Worm (Caenorhabditis elegans) whole organism, late embryonic: ENCODE results near the gene flp-24.
A peak's percentile ranks its signal among the peaks of the same experiment; 100 is the strongest.

Experiments used
- C38D4.7 ChIP-seq: fragments of 200-800 bp; sonication (Bioruptor generic); optimal IDR thresholded peaks from 2 replicates; lab custom pipeline; 2018; ENCODE audit warnings: mild to moderate bottlenecking, missing genetic modification characterization, moderate library complexity, missing compliant biosample characterization
- F13H6.1 ChIP-seq: sonication (generic microtip); optimal IDR thresholded peaks from 2 replicates; lab custom pipeline; 2016; ENCODE audit warnings: missing genetic modification characterization, missing compliant biosample characterization
- K09A11.1 ChIP-seq: sonication (generic microtip); optimal IDR thresholded peaks from 2 replicates; lab custom pipeline; 2017; ENCODE audit warnings: antibody characterized with exemption, mild to moderate bottlenecking, missing genetic modification characterization, missing compliant biosample characterization; ENCODE audit not compliant: insufficient read depth
- Y22D7AL.16 ChIP-seq: sonication (generic microtip); optimal IDR thresholded peaks from 2 replicates; lab custom pipeline; 2016; ENCODE audit warnings: missing genetic modification characterization, missing compliant biosample characterization
- ahr-1 ChIP-seq: sonication (generic microtip); optimal IDR thresholded peaks from 2 replicates; lab custom pipeline; 2016; ENCODE audit warnings: missing genetic modification characterization, missing compliant biosample characterization
- ama-1 ChIP-seq: fragments of 150-350 bp; optimal IDR thresholded peaks from 2 replicates; lab custom pipeline; 2014
- ceh-19 ChIP-seq: fragments of 200-800 bp; sonication (Bioruptor generic); optimal IDR thresholded peaks from 2 replicates; lab custom pipeline; 2018; ENCODE audit warnings: mild to moderate bottlenecking, missing genetic modification characterization, missing compliant biosample characterization
- ceh-2 ChIP-seq: sonication (generic microtip); optimal IDR thresholded peaks from 2 replicates; lab custom pipeline; 2016; ENCODE audit warnings: missing genotype, missing genetic modification characterization, missing compliant biosample characterization
- ceh-22 ChIP-seq: sonication (generic microtip); optimal IDR thresholded peaks from 2 replicates; lab custom pipeline; 2017; ENCODE audit warnings: missing biosample characterization, missing genetic modification characterization
- ceh-31 ChIP-seq: sonication (generic microtip); optimal IDR thresholded peaks from 2 replicates; lab custom pipeline; 2016; ENCODE audit warnings: missing genetic modification characterization, missing compliant biosample characterization
- ceh-9 ChIP-seq: sonication (generic microtip); optimal IDR thresholded peaks from 2 replicates; lab custom pipeline; 2016; ENCODE audit warnings: mild to moderate bottlenecking, missing genetic modification characterization, inconsistent platforms, missing compliant biosample characterization
- che-1 ChIP-seq: sonication (generic microtip); optimal IDR thresholded peaks from 2 replicates; lab custom pipeline; 2016; ENCODE audit warnings: mild to moderate bottlenecking, missing genetic modification characterization, missing compliant biosample characterization
- dmd-4 ChIP-seq: sonication (generic microtip); optimal IDR thresholded peaks from 2 replicates; lab custom pipeline; 2016; ENCODE audit warnings: borderline replicate concordance, missing genetic modification characterization, missing compliant biosample characterization
- dve-1 ChIP-seq: sonication (generic microtip); optimal IDR thresholded peaks from 2 replicates; lab custom pipeline; 2017; ENCODE audit warnings: antibody characterized with exemption, mild to moderate bottlenecking, missing genetic modification characterization, missing compliant biosample characterization
- elt-2 ChIP-seq: sonication (generic microtip); optimal IDR thresholded peaks from 2 replicates; lab custom pipeline; 2016; ENCODE audit warnings: missing genetic modification reagents, missing genetic modification characterization, missing compliant biosample characterization
- eyg-1 ChIP-seq: sonication (generic microtip); optimal IDR thresholded peaks from 2 replicates; lab custom pipeline; 2016; ENCODE audit warnings: missing genotype, missing genetic modification characterization, missing compliant biosample characterization
- fax-1 ChIP-seq: sonication (generic microtip); optimal IDR thresholded peaks from 2 replicates; lab custom pipeline; 2016; ENCODE audit warnings: missing genotype, missing genetic modification characterization, missing compliant biosample characterization
- fkh-6 ChIP-seq: sonication (generic microtip); optimal IDR thresholded peaks from 2 replicates; lab custom pipeline; 2016; ENCODE audit warnings: missing genetic modification characterization, missing compliant biosample characterization
- gmeb-2 ChIP-seq: sonication (generic microtip); optimal IDR thresholded peaks from 2 replicates; lab custom pipeline; 2016; ENCODE audit warnings: missing genetic modification characterization, inconsistent platforms, missing compliant biosample characterization
- hlh-8 ChIP-seq: sonication (generic microtip); optimal IDR thresholded peaks from 2 replicates; lab custom pipeline; 2016; ENCODE audit warnings: missing genotype, missing genetic modification characterization, missing compliant biosample characterization
- lin-11 ChIP-seq: fragments of 200-800 bp; sonication (Bioruptor generic); optimal IDR thresholded peaks from 2 replicates; lab custom pipeline; 2018; ENCODE audit warnings: mild to moderate bottlenecking, missing genetic modification characterization, missing compliant biosample characterization
- nhr-232 ChIP-seq: sonication (generic microtip); optimal IDR thresholded peaks from 2 replicates; lab custom pipeline; 2016; ENCODE audit warnings: missing genetic modification characterization, missing compliant biosample characterization
- npax-4 ChIP-seq: sonication (generic microtip); optimal IDR thresholded peaks from 2 replicates; lab custom pipeline; 2016; ENCODE audit warnings: missing genetic modification characterization, missing compliant biosample characterization
- odd-2 ChIP-seq: sonication (generic microtip); optimal IDR thresholded peaks from 2 replicates; lab custom pipeline; 2017; ENCODE audit warnings: antibody characterized with exemption, mild to moderate bottlenecking, missing genetic modification characterization, missing compliant biosample characterization
- pag-3 ChIP-seq: sonication (generic microtip); optimal IDR thresholded peaks from 2 replicates; lab custom pipeline; 2016; ENCODE audit warnings: missing compliant biosample characterization, missing genetic modification characterization, borderline replicate concordance
- pax-1 ChIP-seq: fragments of 150-350 bp; optimal IDR thresholded peaks from 2 replicates; lab custom pipeline; 2014; ENCODE audit warnings: missing biosample characterization, missing genetic modification characterization
- pha-4 ChIP-seq: fragments of 150-350 bp; optimal IDR thresholded peaks from 2 replicates; lab custom pipeline; 2018; ENCODE audit warnings: missing biosample characterization, missing genetic modification reagents, missing genetic modification characterization
- pqm-1 ChIP-seq: sonication (generic microtip); optimal IDR thresholded peaks from 2 replicates; lab custom pipeline; 2016; ENCODE audit warnings: missing genetic modification characterization, missing compliant biosample characterization
- ref-2 ChIP-seq: sonication (generic microtip); optimal IDR thresholded peaks from 2 replicates; lab custom pipeline; 2016; ENCODE audit warnings: missing genetic modification characterization, missing compliant biosample characterization
- sdc-2 ChIP-seq: sonication (generic microtip); optimal IDR thresholded peaks from 2 replicates; lab custom pipeline; 2016; ENCODE audit warnings: missing genotype, missing genetic modification characterization, missing compliant biosample characterization
- sox-2 ChIP-seq: fragments of 200-800 bp; sonication (Bioruptor generic); IDR thresholded peaks from 2 replicates; pipeline ENCODE4 v1.3.6; 2022; ENCODE audit warnings: missing genetic modification reagents, missing genetic modification characterization, missing compliant biosample characterization
- tbx-7 ChIP-seq: sonication (generic microtip); optimal IDR thresholded peaks from 2 replicates; lab custom pipeline; 2016; ENCODE audit warnings: missing genotype, missing genetic modification characterization, missing compliant biosample characterization
- unc-3 ChIP-seq, 2 experiments: fragments of 200-800 bp in 1 of 2; sonication (Bioruptor generic) in 1 of 2; sonication (generic microtip) in 1 of 2; conservative IDR thresholded peaks in 1 of 2; optimal IDR thresholded peaks in 1 of 2; 2 replicates each; pipeline versions ENCODE4 v1.3.6 to Lab custom; 2016 to 2022; ENCODE audit warnings: missing compliant biosample characterization in 2 of 2, missing genetic modification characterization in 2 of 2, missing genetic modification reagents in 1 of 2
- unc-86 ChIP-seq: sonication (generic microtip); optimal IDR thresholded peaks from 2 replicates; lab custom pipeline; 2016; ENCODE audit warnings: missing genetic modification characterization, missing compliant biosample characterization

flp-24 gene

DNA sequence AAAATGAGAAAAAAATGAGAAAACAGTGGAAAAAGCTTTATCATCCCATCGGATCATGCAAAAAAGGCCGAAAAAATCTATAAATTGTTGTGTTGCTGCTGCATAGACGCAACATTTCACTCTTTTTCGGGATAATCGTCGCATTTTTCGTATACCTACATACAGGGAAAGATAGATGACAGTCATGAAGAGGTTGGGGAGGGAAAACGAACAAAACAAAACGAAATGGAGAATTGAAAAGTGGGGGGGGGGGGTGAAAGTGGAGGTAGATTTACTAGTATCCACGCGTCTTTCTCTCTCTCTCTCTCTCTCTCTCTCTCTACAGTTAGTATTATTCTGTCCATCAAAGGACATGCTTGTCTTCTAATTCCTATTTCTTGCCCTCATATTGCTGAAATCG, 19.5 kb downstream of the flp-24 start:
- no peak for TF ChIP-seq Y22D7AL.16 (tag; lab: Kevin White, UChicago)
- no peak for TF ChIP-seq ahr-1 (tag; lab: Kevin White, UChicago)
- TF ChIP-seq pha-4 (tag; lab: Kevin White, UChicago): no peak
- TF ChIP-seq pqm-1 (tag; lab: Kevin White, UChicago): no peak
- TF ChIP-seq ceh-31 (tag; lab: Kevin White, UChicago): no peak
- no peak for TF ChIP-seq ceh-2 (tag; lab: Kevin White, UChicago)
- TF ChIP-seq ceh-22 (tag; lab: Kevin White, UChicago): no peak
- TF ChIP-seq pag-3 (tag; lab: Kevin White, UChicago): no peak
- TF ChIP-seq npax-4: no peak
- no peak for TF ChIP-seq eyg-1 (tag; lab: Kevin White, UChicago)
- no peak for TF ChIP-seq C38D4.7
- no peak for TF ChIP-seq pax-1 (tag; lab: Kevin White, UChicago)
- no peak for TF ChIP-seq gmeb-2 (tag; lab: Kevin White, UChicago)
- no peak for TF ChIP-seq dve-1
- TF ChIP-seq K09A11.1: no peak
- TF ChIP-seq odd-2: no peak
- TF ChIP-seq F13H6.1: no peak
- no peak for TF ChIP-seq tbx-7
- no peak for TF ChIP-seq nhr-232 (tag; lab: Kevin White, UChicago)
- TF ChIP-seq unc-86 (tag; lab: Kevin White, UChicago): no peak

DNA sequence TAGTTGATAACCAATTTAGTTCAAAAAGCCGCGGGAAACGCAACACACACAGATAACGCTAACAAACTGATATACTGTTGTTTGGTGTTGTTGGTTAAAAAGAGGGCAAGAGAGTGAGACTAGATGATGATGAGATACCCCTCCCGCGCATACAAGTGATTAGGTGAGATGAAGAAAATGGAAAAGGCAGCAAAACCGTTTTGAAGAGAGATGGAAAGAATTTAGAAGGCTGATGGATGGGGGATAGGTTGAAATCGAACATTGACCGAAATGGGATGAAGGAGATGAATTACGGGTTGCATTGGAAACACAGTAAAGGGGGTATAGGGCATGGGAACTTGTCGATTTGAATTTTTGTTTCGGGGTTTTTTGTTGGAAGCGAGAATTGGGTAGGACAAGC, 23.9 kb downstream of the flp-24 start:
- TF ChIP-seq hlh-8 (no peak), ceh-9 (tag; lab: Kevin White, UChicago) (no peak), pha-4 (tag; lab: Kevin White, UChicago) (no peak), eyg-1 (tag; lab: Kevin White, UChicago) (no peak), elt-2 (tag; lab: Kevin White, UChicago) (peak; percentile 41)
- TF ChIP-seq, all 69 proteins: peak for 1

DNA sequence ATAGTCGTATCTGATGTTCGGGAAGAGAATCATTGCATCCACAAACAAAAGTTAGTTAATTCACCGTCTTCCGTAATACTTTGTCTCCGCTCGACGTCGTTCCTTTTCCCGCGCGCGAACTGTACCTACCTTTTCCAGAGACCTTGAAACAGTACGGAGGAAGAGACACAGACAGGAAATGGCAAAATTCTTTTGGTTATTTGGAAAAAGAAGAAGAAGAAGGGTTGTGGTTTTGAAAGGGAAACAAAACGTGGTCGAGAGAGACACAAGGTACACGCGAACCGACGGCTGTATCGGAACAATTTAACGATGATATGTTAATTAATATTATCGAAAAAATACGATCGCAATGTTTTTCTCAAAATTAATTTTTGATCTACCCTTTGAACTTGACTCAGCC, 25.1 kb downstream of the flp-24 start:
- no peak for TF ChIP-seq sdc-2 (tag; lab: Kevin White, UChicago)
- no peak for TF ChIP-seq sox-2 (GFP tag; lab: Robert Waterston, UW)
- TF ChIP-seq che-1 (tag; lab: Kevin White, UChicago): no peak

DNA sequence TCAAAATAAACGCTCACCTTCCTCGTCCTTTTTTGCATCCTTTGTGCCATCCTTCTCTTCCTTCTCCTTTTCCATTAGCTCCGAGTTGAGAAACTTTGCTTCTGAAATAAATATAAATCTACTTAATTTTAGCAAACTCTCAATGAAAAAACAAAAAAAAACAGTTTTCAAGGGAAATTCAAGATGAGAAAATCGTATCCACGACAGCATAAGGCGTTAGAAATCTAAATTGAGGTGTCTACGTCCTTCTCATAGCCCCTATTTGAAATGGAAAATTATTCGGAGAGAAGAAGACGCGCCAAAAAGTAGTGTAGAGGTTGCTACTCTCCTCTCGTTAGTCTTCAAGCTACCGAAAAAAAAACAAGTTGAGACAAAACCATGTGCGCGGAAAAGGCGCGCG, 27.4 kb downstream of the flp-24 start, which contains the start of gene pat-12:
Gene pat-12 (minus strand): TSS at position 101 of the 400 bp plus-strand sequence.
- TF ChIP-seq ahr-1 (tag; lab: Kevin White, UChicago): no peak
- TF ChIP-seq unc-3 (GFP tag; conservative IDR thresholded peaks at IDR 0.05; lab: Robert Waterston, UW): no peak
- no peak for TF ChIP-seq unc-3 (tag; optimal IDR thresholded peaks at IDR 0.05; lab: Kevin White, UChicago)
- no peak for TF ChIP-seq hlh-8
- no peak for TF ChIP-seq ceh-31 (tag; lab: Kevin White, UChicago)
- TF ChIP-seq lin-11: no peak
- no peak for TF ChIP-seq ceh-19 (GFP tag; lab: Kevin White, UChicago)

DNA sequence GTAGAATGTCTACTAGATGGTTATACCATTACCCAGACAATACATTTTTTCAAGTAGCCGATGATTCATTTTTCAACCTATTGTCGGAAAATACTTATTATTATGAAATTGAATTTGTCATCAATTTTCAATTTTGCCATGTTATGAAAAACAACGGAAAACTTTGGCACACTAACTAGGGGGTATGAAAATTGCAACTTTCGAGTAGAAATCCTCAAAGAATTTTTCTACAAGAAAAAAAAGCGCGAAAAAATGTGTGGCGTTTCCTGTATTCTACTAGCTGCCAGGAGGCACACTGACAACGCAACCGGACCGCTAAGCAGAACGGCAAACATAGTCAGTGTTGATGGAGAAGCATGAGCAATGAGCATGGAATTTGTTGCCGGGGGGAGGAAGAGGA, 29.5 kb downstream of the flp-24 start:
- no peak for TF ChIP-seq fkh-6 (tag; lab: Kevin White, UChicago)
- TF ChIP-seq fax-1 (tag; lab: Kevin White, UChicago): no peak
- no peak for TF ChIP-seq dmd-4
- TF ChIP-seq ref-2 (tag; lab: Kevin White, UChicago): no peak
- TF ChIP-seq ama-1 (lab: Kevin White, UChicago): no peak

DNA sequence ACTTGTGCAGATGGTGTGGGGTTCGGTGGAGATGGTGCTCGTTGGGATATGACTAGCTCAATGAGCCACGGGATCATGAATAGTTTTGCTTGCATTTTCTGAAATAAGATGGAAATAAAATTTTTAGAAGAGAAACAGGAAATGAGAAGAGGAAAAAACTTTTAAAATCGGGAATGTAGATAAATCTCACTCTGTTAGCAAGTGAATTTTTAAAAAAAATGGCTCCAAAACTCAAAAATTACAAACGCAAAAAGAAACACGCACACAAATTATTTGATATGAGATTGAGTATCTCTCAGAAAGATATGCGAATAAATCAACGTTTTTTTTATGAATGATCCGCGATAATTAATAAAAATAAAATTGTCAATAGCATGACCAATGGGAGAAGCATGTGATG, 33.1 kb downstream of the flp-24 start, which contains the start of gene T17H7.7:
Gene T17H7.7 (minus strand): TSS at position 101 of the 400 bp plus-strand sequence.
- no peak for TF ChIP-seq pqm-1 (tag; lab: Kevin White, UChicago)
